Worm (Caenorhabditis elegans) whole organism, L4 larva: ENCODE measurements around the gene T02C12.5.

ENCODE experiments used
- D1046.2 ChIP-seq: fragments of 200-800 bp; sonication (Bioruptor generic); IDR thresholded peaks from 2 replicates; pipeline ENCODE4 v1.3.6; 2022; ENCODE audit warnings: missing genetic modification characterization, missing compliant biosample characterization
- F26F4.8 ChIP-seq: fragments of 200-800 bp; sonication (Bioruptor generic); conservative IDR thresholded peaks from 2 replicates; pipeline ENCODE4 v1.3.6; 2022; ENCODE audit warnings: missing genetic modification characterization, missing compliant biosample characterization
- F37D6.2 ChIP-seq: sonication (generic microtip); optimal IDR thresholded peaks from 2 replicates; lab custom pipeline; 2016; ENCODE audit warnings: mild to moderate bottlenecking, missing genetic modification characterization, missing compliant biosample characterization
- R02D3.7 ChIP-seq: fragments of 150-350 bp; sonication (generic microtip); optimal IDR thresholded peaks from 3 replicates; lab custom pipeline; 2014; ENCODE audit warnings: missing biosample characterization, missing genetic modification characterization
- T26A8.4 ChIP-seq: fragments of 200-800 bp; sonication (Bioruptor generic); IDR thresholded peaks from 2 replicates; pipeline ENCODE4 v1.3.6; 2022; ENCODE audit warnings: missing genetic modification characterization, missing compliant biosample characterization
- Y48G9A.11 ChIP-seq: fragments of 200-800 bp; sonication (Bioruptor generic); IDR thresholded peaks from 2 replicates; pipeline ENCODE4 v1.3.6; 2022; ENCODE audit warnings: missing genetic modification reagents, missing genetic modification characterization, missing compliant biosample characterization
- Y75B8A.6 ChIP-seq: fragments of 200-800 bp; sonication (Bioruptor generic); IDR thresholded peaks from 2 replicates; pipeline ENCODE4 v1.3.6; 2022; ENCODE audit warnings: missing genetic modification reagents, missing genetic modification characterization, missing compliant biosample characterization
- aha-1 ChIP-seq: fragments of 150-350 bp; peaks from one replicate; lab custom pipeline; 2014; ENCODE audit warnings: missing biosample characterization, missing genetic modification characterization
- ama-1 ChIP-seq: fragments of 150-350 bp; optimal IDR thresholded peaks from 2 replicates; lab custom pipeline; 2014; ENCODE audit warnings: inconsistent platforms, mixed read lengths
- arid-1 ChIP-seq: fragments of 200-800 bp; sonication (Bioruptor generic); conservative IDR thresholded peaks from 2 replicates; pipeline ENCODE4 v1.3.6; 2022; ENCODE audit warnings: missing genetic modification reagents, missing genetic modification characterization, missing compliant biosample characterization
- ces-1 ChIP-seq: fragments of 150-350 bp; sonication (generic microtip); optimal IDR thresholded peaks from 4 replicates; lab custom pipeline; 2014; ENCODE audit warnings: missing biosample characterization, missing genetic modification reagents, missing genetic modification characterization
- ctbp-1 ChIP-seq: fragments of 200-800 bp; sonication (Bioruptor generic); IDR thresholded peaks from 2 replicates; pipeline ENCODE4 v1.3.6; 2022; ENCODE audit warnings: missing genetic modification reagents, missing genetic modification characterization, missing compliant biosample characterization
- daf-16 ChIP-seq, 3 experiments: sonication (generic microtip); optimal IDR thresholded peaks; 2 replicates each; lab custom pipeline; 2016 to 2017; ENCODE audit warnings: missing genetic modification characterization in 3 of 3, missing genetic modification reagents in 3 of 3, mild to moderate bottlenecking in 2 of 3, missing compliant biosample characterization in 2 of 3, missing biosample characterization in 1 of 3, moderate library complexity in 1 of 3
- daf-8 ChIP-seq: fragments of 200-800 bp; sonication (Bioruptor generic); IDR thresholded peaks from 2 replicates; pipeline ENCODE4 v1.3.6; 2022; ENCODE audit warnings: missing genetic modification characterization, missing compliant biosample characterization
- dmd-9 ChIP-seq: fragments of 200-800 bp; sonication (Bioruptor generic); IDR thresholded peaks from 2 replicates; pipeline ENCODE4 v1.3.6; 2022; ENCODE audit warnings: missing genetic modification reagents, missing genetic modification characterization, missing compliant biosample characterization
- egl-27 ChIP-seq: sonication (generic microtip); optimal IDR thresholded peaks from 3 replicates; lab custom pipeline; 2017; ENCODE audit warnings: missing biosample characterization, missing genetic modification reagents, missing genetic modification characterization
- gei-8 ChIP-seq: fragments of 200-800 bp; sonication (Bioruptor generic); optimal IDR thresholded peaks from 2 replicates; lab custom pipeline; 2018; ENCODE audit warnings: mild to moderate bottlenecking, missing genetic modification characterization, missing compliant biosample characterization
- hif-1 ChIP-seq, 2 experiments: sonication (generic microtip); optimal IDR thresholded peaks; 2 replicates each; lab custom pipeline; 2016 to 2017; ENCODE audit warnings: missing compliant biosample characterization in 2 of 2, missing genetic modification characterization in 2 of 2, missing genetic modification reagents in 2 of 2, missing genotype in 2 of 2, mild to moderate bottlenecking in 1 of 2
- hmg-1.1 ChIP-seq: fragments of 200-800 bp; sonication (Bioruptor generic); IDR thresholded peaks from 2 replicates; pipeline ENCODE4 v1.3.6; 2022; ENCODE audit warnings: missing genetic modification reagents, missing genetic modification characterization, missing compliant biosample characterization
- jun-1 ChIP-seq: fragments of 150-350 bp; optimal IDR thresholded peaks from 2 replicates; lab custom pipeline; 2014; ENCODE audit warnings: missing biosample characterization, missing genetic modification reagents, missing genetic modification characterization
- lim-7 ChIP-seq: fragments of 200-800 bp; sonication (Bioruptor generic); IDR thresholded peaks from 2 replicates; pipeline ENCODE4 v1.3.6; 2022; ENCODE audit warnings: missing genetic modification characterization, missing compliant biosample characterization
- lsy-2 ChIP-seq, 2 experiments: fragments of 150-350 bp in 1 of 2; sonication (generic microtip) in 1 of 2; optimal IDR thresholded peaks; 2 replicates each; lab custom pipeline; 2014 to 2017; ENCODE audit warnings: missing biosample characterization in 2 of 2, missing genetic modification characterization in 2 of 2
- madf-9 ChIP-seq: fragments of 200-800 bp; sonication (Bioruptor generic); conservative IDR thresholded peaks from 2 replicates; pipeline ENCODE4 v1.3.6; 2022; ENCODE audit warnings: missing genetic modification reagents, missing genetic modification characterization, missing compliant biosample characterization
- mdl-1 ChIP-seq, 2 experiments: fragments of 150-350 bp in 1 of 2; sonication (generic microtip) in 1 of 2; optimal IDR thresholded peaks; 2 replicates each; lab custom pipeline; 2014 to 2017; ENCODE audit warnings: missing biosample characterization in 2 of 2, missing genetic modification characterization in 2 of 2
- mes-2 ChIP-seq: sonication (generic microtip); optimal IDR thresholded peaks from 2 replicates; lab custom pipeline; 2016; ENCODE audit warnings: missing genotype, mild to moderate bottlenecking, missing genetic modification characterization, missing compliant biosample characterization; ENCODE audit not compliant: poor library complexity, severe bottlenecking
- mxl-2 ChIP-seq: fragments of 200-800 bp; sonication (Bioruptor generic); conservative IDR thresholded peaks from 2 replicates; pipeline ENCODE4 v1.3.6; 2022; ENCODE audit warnings: missing genetic modification reagents, missing genetic modification characterization, missing compliant biosample characterization
- nhr-10 ChIP-seq: fragments of 150-350 bp; optimal IDR thresholded peaks from 2 replicates; lab custom pipeline; 2014; ENCODE audit warnings: missing biosample characterization, missing genetic modification characterization
- nhr-102 ChIP-seq: sonication (generic microtip); optimal IDR thresholded peaks from 2 replicates; lab custom pipeline; 2016; ENCODE audit warnings: mild to moderate bottlenecking, missing genetic modification characterization, moderate library complexity, missing compliant biosample characterization
- nhr-11 ChIP-seq: fragments of 150-350 bp; optimal IDR thresholded peaks from 2 replicates; lab custom pipeline; 2014; ENCODE audit warnings: missing biosample characterization, missing genetic modification characterization
- nhr-237 ChIP-seq: sonication (generic microtip); optimal IDR thresholded peaks from 2 replicates; lab custom pipeline; 2017; ENCODE audit warnings: missing biosample characterization, missing genetic modification characterization
- nhr-28 ChIP-seq: fragments of 150-350 bp; optimal IDR thresholded peaks from 2 replicates; lab custom pipeline; 2014; ENCODE audit warnings: missing biosample characterization, missing genetic modification characterization
- nhr-48 ChIP-seq: sonication (generic microtip); optimal IDR thresholded peaks from 2 replicates; lab custom pipeline; 2016; ENCODE audit warnings: mild to moderate bottlenecking, missing genetic modification characterization, missing compliant biosample characterization
- nhr-76 ChIP-seq: fragments of 150-350 bp; optimal IDR thresholded peaks from 2 replicates; lab custom pipeline; 2014; ENCODE audit warnings: missing biosample characterization, missing genetic modification characterization
- nhr-77 ChIP-seq: fragments of 150-350 bp; optimal IDR thresholded peaks from 2 replicates; lab custom pipeline; 2014; ENCODE audit warnings: missing biosample characterization, missing genetic modification characterization
- php-3 ChIP-seq: fragments of 200-800 bp; sonication (Bioruptor generic); IDR thresholded peaks from 2 replicates; pipeline ENCODE4 v1.3.6; 2022; ENCODE audit warnings: missing genetic modification reagents, missing genetic modification characterization, missing compliant biosample characterization
- pqm-1 ChIP-seq: sonication (generic microtip); optimal IDR thresholded peaks from 2 replicates; lab custom pipeline; 2017; ENCODE audit warnings: missing biosample characterization, missing genetic modification characterization
- sdz-12 ChIP-seq: fragments of 200-800 bp; sonication (Bioruptor generic); optimal IDR thresholded peaks from 2 replicates; lab custom pipeline; 2018; ENCODE audit warnings: mild to moderate bottlenecking, missing genetic modification characterization, missing compliant biosample characterization
- set-16 ChIP-seq: fragments of 200-800 bp; sonication (Bioruptor generic); IDR thresholded peaks from 2 replicates; pipeline ENCODE4 v1.3.6; 2022; ENCODE audit warnings: missing genetic modification reagents, missing genetic modification characterization, missing compliant biosample characterization
- snpc-1.2 ChIP-seq: fragments of 200-800 bp; sonication (Bioruptor generic); IDR thresholded peaks from 2 replicates; pipeline ENCODE4 v1.3.6; 2022; ENCODE audit warnings: missing genetic modification reagents, missing genetic modification characterization, missing compliant biosample characterization
- snpc-4 ChIP-seq: fragments of 150-350 bp; optimal IDR thresholded peaks from 2 replicates; lab custom pipeline; 2014; ENCODE audit warnings: missing biosample characterization, missing genetic modification characterization
- spr-1 ChIP-seq: sonication (generic microtip); optimal IDR thresholded peaks from 2 replicates; lab custom pipeline; 2016; ENCODE audit warnings: mild to moderate bottlenecking, missing genetic modification characterization, missing compliant biosample characterization
- tag-97 ChIP-seq: fragments of 200-800 bp; sonication (Bioruptor generic); IDR thresholded peaks from 2 replicates; pipeline ENCODE4 v1.3.6; 2022; ENCODE audit warnings: missing genetic modification characterization, missing compliant biosample characterization
- tra-1 ChIP-seq: fragments of 200-800 bp; sonication (Bioruptor generic); IDR thresholded peaks from 2 replicates; pipeline ENCODE4 v1.3.6; 2022; ENCODE audit warnings: missing genetic modification reagents, missing genetic modification characterization, missing compliant biosample characterization
- unc-130 ChIP-seq: sonication (generic microtip); optimal IDR thresholded peaks from 2 replicates; lab custom pipeline; 2016; ENCODE audit warnings: missing genetic modification reagents, missing genetic modification characterization, missing compliant biosample characterization
- unc-39 ChIP-seq: sonication (generic microtip); optimal IDR thresholded peaks from 2 replicates; lab custom pipeline; 2017; ENCODE audit warnings: missing biosample characterization, missing genetic modification characterization
- unc-62 ChIP-seq, 3 experiments: fragments of 150-350 bp in 1 of 3; sonication (generic microtip); optimal IDR thresholded peaks in 2 of 3; peaks in 1 of 3; 1 replicate in 1 of 3; 2 replicates in 2 of 3; lab custom pipeline; 2014 to 2017; ENCODE audit warnings: missing biosample characterization in 3 of 3, missing genetic modification characterization in 3 of 3, missing genetic modification reagents in 3 of 3, missing genotype in 1 of 3
- vab-7 ChIP-seq: fragments of 200-800 bp; sonication (Bioruptor generic); IDR thresholded peaks from 2 replicates; pipeline ENCODE4 v1.3.6; 2022; ENCODE audit warnings: missing genetic modification reagents, missing genetic modification characterization, missing compliant biosample characterization
- zag-1 ChIP-seq: fragments of 150-350 bp; optimal IDR thresholded peaks from 2 replicates; lab custom pipeline; 2014; ENCODE audit warnings: missing biosample characterization, missing genetic modification characterization
- zip-2 ChIP-seq: fragments of 150-350 bp; optimal IDR thresholded peaks from 2 replicates; lab custom pipeline; 2014; ENCODE audit warnings: missing biosample characterization, missing genetic modification characterization
- ztf-11 ChIP-seq: fragments of 150-350 bp; optimal IDR thresholded peaks from 2 replicates; lab custom pipeline; 2014; ENCODE audit warnings: missing biosample characterization, missing genetic modification characterization

T02C12.5 gene

ce11 chrIII:3979980-3980631 is 47.9 kb downstream of the T02C12.5 start (continued):
- TF ChIP-seq aha-1 (peak; percentile 97), Y48G9A.11 (GFP tag; lab: Robert Waterston, UW) (no peak), pqm-1 (tag; lab: Kevin White, UChicago) (peak; percentile 58), tag-97 (no peak), tra-1 (GFP tag; lab: Robert Waterston, UW) (peak; percentile 64; the same call in 1 of the 2 replicates), Y75B8A.6 (GFP tag; lab: Robert Waterston, UW) (no peak), zip-2 (no peak), jun-1 (tag; lab: Kevin White, UChicago) (no peak), snpc-4 (no peak), lsy-2 (tag; optimal IDR thresholded peaks at IDR 0.05; lab: Kevin White, UChicago) (peak in 1 of 2 experiments; percentile 66), ama-1 (lab: Kevin White, UChicago) (no peak), mes-2 (tag; lab: Kevin White, UChicago) (peak; percentile 79), nhr-28 (tag; lab: Kevin White, UChicago) (peak; percentile 37), F26F4.8 (GFP tag; lab: Robert Waterston, UW) (no peak), nhr-102 (tag; lab: Kevin White, UChicago) (peak; percentile 28), daf-8 (GFP tag; lab: Robert Waterston, UW) (no peak), T26A8.4 (peak; percentile 37; the same call in 1 of the 2 replicates), gei-8 (no peak), nhr-11 (tag; lab: Kevin White, UChicago) (no peak), unc-62 (GFP tag; optimal IDR thresholded peaks at IDR 0.05 in 1 of 2; lab: Kevin White, UChicago) (peak in 1 of 2 experiments; percentile 44), unc-62 (tag; optimal IDR thresholded peaks at IDR 0.05; lab: Kevin White, UChicago) (no peak), spr-1 (tag; lab: Kevin White, UChicago) (peak; percentile 40), mdl-1 (tag; optimal IDR thresholded peaks at IDR 0.05; lab: Kevin White, UChicago) (peak; percentile 13 to 83), daf-16 (GFP tag; optimal IDR thresholded peaks at IDR 0.05; lab: Kevin White, UChicago) (peak; percentile 60 to 71), daf-16 (tag; optimal IDR thresholded peaks at IDR 0.05; lab: Kevin White, UChicago) (peak; percentile 95), ztf-11 (tag; lab: Kevin White, UChicago) (no peak), set-16 (GFP tag; lab: Robert Waterston, UW) (peak; percentile 43; the same call in 1 of the 2 replicates), F37D6.2 (tag; lab: Kevin White, UChicago) (peak; percentile 13), madf-9 (GFP tag; lab: Robert Waterston, UW) (no peak), zag-1 (tag; lab: Kevin White, UChicago) (no peak), ces-1 (GFP tag; lab: Kevin White, UChicago) (no peak), hif-1 (tag; optimal IDR thresholded peaks at IDR 0.05; lab: Kevin White, UChicago) (peak in 1 of 2 experiments; percentile 54), snpc-1.2 (GFP tag; lab: Robert Waterston, UW) (no peak), unc-39 (tag; lab: Kevin White, UChicago) (no peak), D1046.2 (GFP tag; lab: Robert Waterston, UW) (no peak), hmg-1.1 (GFP tag; lab: Robert Waterston, UW) (peak; percentile 90), ctbp-1 (GFP tag; lab: Robert Waterston, UW) (peak; percentile 58; the same call in 1 of the 2 replicates), lim-7 (GFP tag; lab: Robert Waterston, UW) (no peak), unc-130 (GFP tag; lab: Kevin White, UChicago) (no peak), mxl-2 (GFP tag; lab: Robert Waterston, UW) (no peak), nhr-237 (tag; lab: Kevin White, UChicago) (no peak), arid-1 (peak; percentile 50; the same call in 1 of the 2 replicates), egl-27 (tag; lab: Kevin White, UChicago) (no peak), R02D3.7 (tag; lab: Kevin White, UChicago) (no peak), sdz-12 (GFP tag; lab: Kevin White, UChicago) (no peak), nhr-76 (tag; lab: Kevin White, UChicago) (no peak), dmd-9 (GFP tag; lab: Robert Waterston, UW) (no peak), nhr-10 (peak; percentile 20), nhr-48 (tag; lab: Kevin White, UChicago) (peak; percentile 54), nhr-77 (tag; lab: Kevin White, UChicago) (no peak), vab-7 (GFP tag; lab: Robert Waterston, UW) (no peak), php-3 (no peak)
